Fruit fly (Drosophila melanogaster) whole organism, adult: ENCODE results near the gene sqh.

Experiments used
- CG12768 ChIP-seq: fragments of 200-800 bp; sonication (Bioruptor generic); optimal IDR thresholded peaks from 2 replicates; lab custom pipeline; 2017; ENCODE audit warnings: missing biosample characterization, missing genetic modification characterization, mild to moderate bottlenecking, moderate library complexity, missing genetic modification reagents
- CG14711 ChIP-seq: fragments of 200-800 bp; sonication (Bioruptor generic); optimal IDR thresholded peaks from 2 replicates; lab custom pipeline; 2018; ENCODE audit warnings: missing biosample characterization, mild to moderate bottlenecking, missing genetic modification characterization, moderate library complexity
- Crg-1 ChIP-seq: fragments of 200-800 bp; sonication (Bioruptor generic); optimal IDR thresholded peaks from 2 replicates; lab custom pipeline; 2016; ENCODE audit warnings: missing biosample characterization, missing genetic modification characterization
- cic ChIP-seq: fragments of 200-800 bp; sonication (Bioruptor generic); optimal IDR thresholded peaks from 2 replicates; lab custom pipeline; 2017; ENCODE audit warnings: missing biosample characterization, mild to moderate bottlenecking, missing genetic modification characterization, moderate library complexity
- ovo ChIP-seq: fragments of 200-800 bp; sonication (Bioruptor generic); optimal IDR thresholded peaks from 2 replicates; lab custom pipeline; 2016; ENCODE audit warnings: missing biosample characterization, missing genetic modification characterization
- pad ChIP-seq: fragments of 200-800 bp; sonication (Bioruptor generic); optimal IDR thresholded peaks from 3 replicates; lab custom pipeline; 2017; ENCODE audit warnings: missing biosample characterization, missing genetic modification characterization, mild to moderate bottlenecking, moderate library complexity, missing genetic modification reagents

dm6 chrX:6224225-6225190, at the start of gene sqh:
- peak; percentile 84 for TF ChIP-seq CG12768 (GFP tag; lab: Kevin White, UChicago)
- peak; percentile 89 for TF ChIP-seq ovo (GFP tag; lab: Kevin White, UChicago)
- peak; percentile 76 for TF ChIP-seq Crg-1 (GFP tag; lab: Kevin White, UChicago)
- peak; percentile 83 for TF ChIP-seq CG14711 (tag; lab: Kevin White, UChicago)
- TF ChIP-seq pad: peak; percentile 85
- peak; percentile 75 for TF ChIP-seq cic
